Fruit fly (Drosophila melanogaster) whole organism, prepupa: ENCODE measurements around the gene CG42729.
A peak's percentile ranks its signal among the peaks of the same experiment; 100 is the strongest.

Experiments used
- CG11902 ChIP-seq: fragments of 200-800 bp; sonication (Bioruptor generic); optimal IDR thresholded peaks from 3 replicates; lab custom pipeline; 2016; ENCODE audit warnings: missing biosample characterization, missing genetic modification characterization
- CG3919 ChIP-seq: fragments of 200-800 bp; sonication (Bioruptor generic); optimal IDR thresholded peaks from 3 replicates; lab custom pipeline; 2016; ENCODE audit warnings: missing biosample characterization, missing genetic modification characterization
- CG6854 ChIP-seq: fragments of 200-800 bp; sonication (Bioruptor generic); optimal IDR thresholded peaks from 2 replicates; lab custom pipeline; 2017; ENCODE audit warnings: missing biosample characterization, mild to moderate bottlenecking, missing genetic modification characterization
- CG8632 ChIP-seq: fragments of 200-800 bp; sonication (Bioruptor generic); optimal IDR thresholded peaks from 3 replicates; lab custom pipeline; 2016; ENCODE audit warnings: missing biosample characterization, missing genetic modification characterization
- Eip78C ChIP-seq: fragments of 200-800 bp; sonication (Bioruptor generic); peaks from one replicate; lab custom pipeline; 2016; ENCODE audit warnings: missing biosample characterization, missing genetic modification characterization
- Lpt ChIP-seq: fragments of 200-800 bp; sonication (Bioruptor generic); optimal IDR thresholded peaks from 3 replicates; lab custom pipeline; 2016; ENCODE audit warnings: missing biosample characterization, missing genetic modification characterization
- Sox15 ChIP-seq: fragments of 200-800 bp; sonication (Bioruptor generic); optimal IDR thresholded peaks from 3 replicates; lab custom pipeline; 2016; ENCODE audit warnings: missing biosample characterization, missing genetic modification characterization
- achi ChIP-seq: fragments of 200-800 bp; sonication (Bioruptor generic); optimal IDR thresholded peaks from 3 replicates; lab custom pipeline; 2016; ENCODE audit warnings: missing biosample characterization, missing genetic modification characterization
- dac ChIP-seq: fragments of 200-800 bp; sonication (Bioruptor generic); optimal IDR thresholded peaks from 2 replicates; lab custom pipeline; 2017; ENCODE audit warnings: missing biosample characterization, mild to moderate bottlenecking, missing genetic modification characterization
- eg ChIP-seq: fragments of 200-800 bp; sonication (Bioruptor generic); IDR thresholded peaks from 3 replicates; pipeline ENCODE4 v1.3.6; 2022; ENCODE audit warnings: missing biosample characterization, missing genetic modification characterization
- fd85E ChIP-seq: fragments of 200-800 bp; sonication (Bioruptor generic); optimal IDR thresholded peaks from 3 replicates; lab custom pipeline; 2016; ENCODE audit warnings: missing biosample characterization, missing genetic modification characterization
- ss ChIP-seq, 2 experiments: fragments of 200-800 bp; sonication (Bioruptor generic); optimal IDR thresholded peaks; 2 replicates in 1 of 2; 3 replicates in 1 of 2; lab custom pipeline; 2017 to 2018; ENCODE audit warnings: mild to moderate bottlenecking in 2 of 2, missing biosample characterization in 2 of 2, missing genetic modification characterization in 2 of 2, moderate library complexity in 1 of 2

DNA sequence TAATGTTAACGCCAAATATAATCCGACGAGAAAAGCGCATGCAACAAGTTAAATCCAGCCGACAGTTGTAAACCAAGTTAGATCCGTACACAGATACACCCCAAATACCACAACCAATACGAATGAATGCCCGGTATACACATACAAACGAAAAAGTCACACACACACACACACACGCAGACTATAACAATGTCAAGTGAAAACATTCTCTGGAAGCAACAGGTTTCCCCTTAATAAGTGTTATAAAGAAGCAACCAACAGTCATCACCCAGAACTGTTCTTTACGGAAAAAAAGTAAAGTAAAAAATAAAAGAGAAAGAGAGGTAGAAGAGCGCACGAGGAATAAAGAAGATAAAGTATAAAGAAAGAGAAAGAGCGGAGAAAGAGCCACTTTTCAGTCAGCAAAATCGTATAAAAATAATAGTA is 8.5 kb upstream of the CG42729 start:
- TF ChIP-seq Sox15 (GFP tag; lab: Kevin White, UChicago), result no peak
- TF ChIP-seq CG3919 (GFP tag; lab: Kevin White, UChicago), result no peak
- peak; percentile 29 for TF ChIP-seq Eip78C (GFP tag; lab: Kevin White, UChicago)
- TF ChIP-seq CG11902 (GFP tag; lab: Kevin White, UChicago), result no peak
- TF ChIP-seq ss (GFP tag; optimal IDR thresholded peaks at IDR 0.05; lab: Kevin White, UChicago), result peak in 1 of 2 experiments; percentile 49
- TF ChIP-seq fd85E (GFP tag; lab: Kevin White, UChicago), result no peak
- 0 out of 3 replicates have a peak, but pooled peaks have one; percentile 8 for TF ChIP-seq eg
- TF ChIP-seq dac (GFP tag; lab: Kevin White, UChicago), result no peak
- TF ChIP-seq CG6854 (GFP tag; lab: Kevin White, UChicago), result no peak
- TF ChIP-seq achi (GFP tag; lab: Kevin White, UChicago), result no peak
- TF ChIP-seq CG8632 (GFP tag; lab: Kevin White, UChicago), result no peak
- TF ChIP-seq Lpt (GFP tag; lab: Kevin White, UChicago), result no peak
